Fruit fly (Drosophila melanogaster) whole organism, embryonic: ENCODE results near the gene TwdlE.

Experiments used
- Atf-2 ChIP-seq: fragments of 200-800 bp; sonication (Bioruptor generic); optimal IDR thresholded peaks from 2 replicates; lab custom pipeline; 2016; ENCODE audit warnings: missing biosample characterization, missing genetic modification characterization
- Blimp-1 ChIP-seq: fragments of 200-800 bp; sonication (Bioruptor generic); optimal IDR thresholded peaks from 3 replicates; lab custom pipeline; 2018; ENCODE audit warnings: missing biosample characterization, missing genetic modification characterization, mild to moderate bottlenecking, moderate library complexity, missing genetic modification reagents
- CG10366 ChIP-seq: fragments of 200-800 bp; sonication (Bioruptor generic); IDR thresholded peaks from 2 replicates; pipeline ENCODE4 v1.3.6; 2022; ENCODE audit warnings: missing biosample characterization, missing genetic modification characterization
- CG11504 ChIP-seq: fragments of 200-800 bp; sonication (Bioruptor generic); optimal IDR thresholded peaks from 3 replicates; lab custom pipeline; 2019; ENCODE audit warnings: missing biosample characterization, mild to moderate bottlenecking, missing genetic modification characterization, moderate library complexity
- CG12659 ChIP-seq: fragments of 200-800 bp; sonication (Bioruptor generic); optimal IDR thresholded peaks from 3 replicates; lab custom pipeline; 2017; ENCODE audit warnings: mild to moderate bottlenecking, missing biosample characterization, missing genetic modification reagents, missing genetic modification characterization
- CG13894 ChIP-seq: fragments of 200-800 bp; sonication (Bioruptor generic); optimal IDR thresholded peaks from 3 replicates; lab custom pipeline; 2018; ENCODE audit warnings: missing biosample characterization, mild to moderate bottlenecking, missing genetic modification characterization, moderate library complexity
- CG15514 ChIP-seq: fragments of 200-800 bp; sonication (Bioruptor generic); optimal IDR thresholded peaks from 3 replicates; lab custom pipeline; 2017; ENCODE audit warnings: missing biosample characterization, missing genetic modification characterization, mild to moderate bottlenecking, moderate library complexity, missing genetic modification reagents
- CG16863 ChIP-seq: fragments of 200-800 bp; sonication (Bioruptor generic); optimal IDR thresholded peaks from 3 replicates; lab custom pipeline; 2016; ENCODE audit warnings: missing biosample characterization, missing genetic modification characterization
- CG18599 ChIP-seq: fragments of 200-800 bp; sonication (Bioruptor generic); optimal IDR thresholded peaks from 3 replicates; lab custom pipeline; 2017; ENCODE audit warnings: missing biosample characterization, missing genetic modification characterization, mild to moderate bottlenecking, moderate library complexity, missing genetic modification reagents
- CG2678 ChIP-seq: fragments of 200-800 bp; sonication (Bioruptor generic); optimal IDR thresholded peaks from 3 replicates; lab custom pipeline; 2019; ENCODE audit warnings: missing biosample characterization, mild to moderate bottlenecking, missing genetic modification characterization, moderate library complexity
- CG9215 ChIP-seq: fragments of 200-800 bp; sonication (Bioruptor generic); IDR thresholded peaks from 2 replicates; pipeline ENCODE4 v1.3.6; 2022; ENCODE audit warnings: missing biosample characterization, missing genetic modification characterization
- CG9817 ChIP-seq: fragments of 200-800 bp; sonication (Bioruptor generic); optimal IDR thresholded peaks from 2 replicates; lab custom pipeline; 2018; ENCODE audit warnings: missing biosample characterization, mild to moderate bottlenecking, missing genetic modification characterization, moderate library complexity
- Chrac-16 ChIP-seq: fragments of 200-800 bp; sonication (Bioruptor generic); optimal IDR thresholded peaks from 3 replicates; lab custom pipeline; 2016; ENCODE audit warnings: missing biosample characterization, missing genetic modification characterization
- Dbx ChIP-seq: fragments of 200-800 bp; sonication (Bioruptor generic); IDR thresholded peaks from 3 replicates; pipeline ENCODE4 v1.3.6; 2022; ENCODE audit warnings: missing biosample characterization, missing genetic modification characterization
- Dip2 ChIP-seq: fragments of 200-800 bp; sonication (Bioruptor generic); IDR thresholded peaks from 2 replicates; pipeline ENCODE4 v1.3.6; 2022; ENCODE audit warnings: missing biosample characterization, missing genetic modification characterization
- Drgx ChIP-seq: fragments of 200-800 bp; sonication (Bioruptor generic); IDR thresholded peaks from 2 replicates; pipeline ENCODE4 v1.3.6; 2022; ENCODE audit warnings: missing biosample characterization, missing genetic modification characterization
- Fer1 ChIP-seq: fragments of 200-800 bp; sonication (Bioruptor generic); optimal IDR thresholded peaks from 2 replicates; lab custom pipeline; 2017; ENCODE audit warnings: missing biosample characterization, mild to moderate bottlenecking, missing genetic modification characterization
- Hey ChIP-seq: fragments of 200-800 bp; sonication (Bioruptor generic); optimal IDR thresholded peaks from 3 replicates; lab custom pipeline; 2018; ENCODE audit warnings: missing biosample characterization, mild to moderate bottlenecking, missing genetic modification characterization
- Hr3 ChIP-seq: fragments of 200-800 bp; sonication (Bioruptor generic); optimal IDR thresholded peaks from 3 replicates; lab custom pipeline; 2016; ENCODE audit warnings: missing biosample characterization, missing genetic modification characterization
- Med ChIP-seq: fragments of 200-800 bp; sonication (Bioruptor generic); peaks from one replicate; lab custom pipeline; 2016; ENCODE audit warnings: missing biosample characterization, missing genetic modification characterization, mild to moderate bottlenecking, inconsistent platforms, moderate library complexity
- Oli ChIP-seq: fragments of 200-800 bp; sonication (Bioruptor generic); optimal IDR thresholded peaks from 2 replicates; lab custom pipeline; 2018; ENCODE audit warnings: missing biosample characterization, mild to moderate bottlenecking, missing genetic modification characterization, moderate library complexity
- Sox100B ChIP-seq: fragments of 200-800 bp; sonication (Bioruptor generic); optimal IDR thresholded peaks from 3 replicates; lab custom pipeline; 2018; ENCODE audit warnings: missing biosample characterization, mild to moderate bottlenecking, missing genetic modification characterization
- Spps ChIP-seq: fragments of 200-800 bp; sonication (Bioruptor generic); optimal IDR thresholded peaks from 2 replicates; lab custom pipeline; 2018; ENCODE audit warnings: missing biosample characterization, mild to moderate bottlenecking, missing genetic modification characterization
- Ssrp ChIP-seq: fragments of 200-800 bp; sonication (Bioruptor generic); optimal IDR thresholded peaks from 2 replicates; lab custom pipeline; 2018; ENCODE audit warnings: missing biosample characterization, mild to moderate bottlenecking, missing genetic modification characterization, moderate library complexity
- Stat92E ChIP-seq, 3 experiments: fragments of >200 bp in 2 of 3; fragments of 200-800 bp in 1 of 3; sonication (Bioruptor generic) in 1 of 3; optimal IDR thresholded peaks; 2 replicates each; lab custom pipeline; 2017 to 2019; ENCODE audit warnings: missing biosample characterization in 3 of 3, missing genetic modification characterization in 3 of 3, mild to moderate bottlenecking in 1 of 3, moderate library complexity in 1 of 3
- abd-A ChIP-seq: fragments of 200-800 bp; sonication (Bioruptor generic); optimal IDR thresholded peaks from 3 replicates; lab custom pipeline; 2019; ENCODE audit warnings: missing biosample characterization, mild to moderate bottlenecking, missing genetic modification characterization, moderate library complexity
- ap ChIP-seq: fragments of 200-800 bp; sonication (Bioruptor generic); IDR thresholded peaks from 2 replicates; pipeline ENCODE4 v1.3.6; 2022; ENCODE audit warnings: missing biosample characterization, missing genetic modification characterization
- az2 ChIP-seq: fragments of 200-800 bp; sonication (Bioruptor generic); optimal IDR thresholded peaks from 3 replicates; lab custom pipeline; 2016; ENCODE audit warnings: missing biosample characterization, missing genetic modification characterization
- caup ChIP-seq: fragments of 200-800 bp; sonication (Bioruptor generic); optimal IDR thresholded peaks from 3 replicates; lab custom pipeline; 2017; ENCODE audit warnings: missing biosample characterization, mild to moderate bottlenecking, missing genetic modification characterization, moderate library complexity; ENCODE audit not compliant: severe bottlenecking
- ewg ChIP-seq: fragments of 200-800 bp; sonication (Bioruptor generic); optimal IDR thresholded peaks from 3 replicates; lab custom pipeline; 2017; ENCODE audit warnings: mild to moderate bottlenecking, missing biosample characterization, missing genetic modification reagents, missing genetic modification characterization
- exex ChIP-seq: fragments of 200-800 bp; sonication (Bioruptor generic); optimal IDR thresholded peaks from 4 replicates; lab custom pipeline; 2018; ENCODE audit warnings: missing biosample characterization, mild to moderate bottlenecking, missing genetic modification characterization, moderate library complexity
- fu2 ChIP-seq: fragments of 200-800 bp; sonication (Bioruptor generic); optimal IDR thresholded peaks from 2 replicates; lab custom pipeline; 2016; ENCODE audit warnings: missing biosample characterization, missing genetic modification characterization
- gce ChIP-seq: fragments of 200-800 bp; sonication (Bioruptor generic); IDR thresholded peaks from 3 replicates; pipeline ENCODE4 v1.3.6; 2022; ENCODE audit warnings: missing biosample characterization, missing genetic modification characterization
- gem ChIP-seq: fragments of 200-800 bp; sonication (Bioruptor generic); optimal IDR thresholded peaks from 2 replicates; lab custom pipeline; 2019; ENCODE audit warnings: missing biosample characterization, mild to moderate bottlenecking, missing genetic modification characterization, moderate library complexity
- hkb ChIP-seq, 2 experiments: fragments of 200-800 bp in 1 of 2; fragments of >200 bp in 1 of 2; sonication (Bioruptor generic) in 1 of 2; IDR thresholded peaks in 1 of 2; optimal IDR thresholded peaks in 1 of 2; 2 replicates each; pipeline versions ENCODE4 v1.3.6 to Lab custom; 2017 to 2022; ENCODE audit warnings: missing biosample characterization in 1 of 2, missing genetic modification characterization in 1 of 2
- hth ChIP-seq: fragments of >200 bp; optimal IDR thresholded peaks from 2 replicates; lab custom pipeline; 2017; ENCODE audit warnings: inconsistent platforms
- otp ChIP-seq: fragments of 200-800 bp; sonication (Bioruptor generic); IDR thresholded peaks from 3 replicates; pipeline ENCODE4, ENCODE4 v1.3.6; 2022; ENCODE audit warnings: missing biosample characterization, missing genetic modification characterization
- prd ChIP-seq, 3 experiments: fragments of >200 bp in 2 of 3; fragments of 200-800 bp in 1 of 3; sonication (Bioruptor generic) in 1 of 3; optimal IDR thresholded peaks in 2 of 3; IDR thresholded peaks in 1 of 3; 2 replicates in 2 of 3; 3 replicates in 1 of 3; pipeline versions ENCODE4 v1.3.6 to Lab custom; 2017 to 2022; ENCODE audit warnings: missing biosample characterization in 1 of 3, missing genetic modification characterization in 1 of 3
- ranshi ChIP-seq: fragments of 200-800 bp; sonication (Bioruptor generic); IDR thresholded peaks from 2 replicates; pipeline ENCODE4 v1.3.6; 2022; ENCODE audit warnings: missing biosample characterization, missing genetic modification characterization
- so ChIP-seq: fragments of 200-800 bp; sonication (Bioruptor generic); IDR thresholded peaks from 3 replicates; pipeline ENCODE4 v1.3.6; 2022; ENCODE audit warnings: missing biosample characterization, missing genetic modification characterization
- ssp ChIP-seq: fragments of 200-800 bp; sonication (Bioruptor generic); IDR thresholded peaks from 2 replicates; pipeline ENCODE4 v1.3.6; 2022; ENCODE audit warnings: missing biosample characterization, missing genetic modification characterization
- vvl ChIP-seq: fragments of 200-800 bp; sonication (Bioruptor generic); IDR thresholded peaks from 2 replicates; pipeline ENCODE4 v1.3.6; 2022; ENCODE audit warnings: missing biosample characterization, missing genetic modification characterization
- wor ChIP-seq: fragments of 200-800 bp; sonication (Bioruptor generic); IDR thresholded peaks from 2 replicates; pipeline ENCODE4 v1.3.6; 2022; ENCODE audit warnings: missing biosample characterization, missing genetic modification characterization
- z ChIP-seq: fragments of 200-800 bp; sonication (Bioruptor generic); IDR thresholded peaks from 3 replicates; pipeline ENCODE4 v1.3.6; 2022; ENCODE audit warnings: missing biosample characterization, missing genetic modification characterization
- zfh1 ChIP-seq: fragments of 200-800 bp; sonication (Bioruptor generic); IDR thresholded peaks from 3 replicates; pipeline ENCODE4 v1.3.6; 2022; ENCODE audit warnings: missing biosample characterization, missing genetic modification characterization

TwdlE gene

dm6 chr2L:7851609-7852008 is 9.0 kb downstream of the TwdlE start (continued):
- TF ChIP-seq fu2 (GFP tag; lab: Kevin White, UChicago): no peak
- TF ChIP-seq, all 482 proteins: peak for 104

- TF ChIP-seq Spps: no peak
- no peak for TF ChIP-seq Dip2 (GFP tag; lab: Robert Waterston, UW)
- no peak for TF ChIP-seq CG15514 (GFP tag; lab: Kevin White, UChicago)
- no peak for TF ChIP-seq gce (GFP tag; lab: Robert Waterston, UW)
- TF ChIP-seq otp (GFP tag; lab: Robert Waterston, UW): no peak
- TF ChIP-seq Hey: peak; percentile 49
- peak; percentile 94 for TF ChIP-seq abd-A (tag; lab: Kevin White, UChicago)
- TF ChIP-seq Med (GFP tag; lab: Kevin White, UChicago): peak; percentile 61
- TF ChIP-seq CG13894 (tag; lab: Kevin White, UChicago): peak; percentile 41
- TF ChIP-seq CG11504 (tag; lab: Kevin White, UChicago): no peak
Measured at dm6 chr2L:7850406-7850805, 10.2 kb downstream of the TwdlE start.

dm6 chr2L:7849472-7849871 is 11.2 kb downstream of the TwdlE start:
- TF ChIP-seq az2 (GFP tag; lab: Kevin White, UChicago) (peak; percentile 7), prd (optimal IDR thresholded peaks at IDR 0.05; lab: Kevin White, UChicago) (no peak), prd (GFP tag; IDR thresholded peaks at IDR 0.05; lab: Robert Waterston, UW) (peak; percentile 39; the same call in 1 of the 3 replicates), Ssrp (tag; lab: Kevin White, UChicago) (peak; percentile 3), hkb (optimal IDR thresholded peaks at IDR 0.05; lab: Kevin White, UChicago) (no peak), hkb (GFP tag; IDR thresholded peaks at IDR 0.05; lab: Robert Waterston, UW) (peak; percentile 39; the same call in 1 of the 2 replicates), caup (peak; percentile 2), ap (GFP tag; lab: Robert Waterston, UW) (peak; percentile 39; the same call in 1 of the 2 replicates), Chrac-16 (GFP tag; lab: Kevin White, UChicago) (no peak), CG9215 (GFP tag; lab: Robert Waterston, UW) (peak; percentile 27; the same call in 1 of the 2 replicates), ewg (GFP tag; lab: Kevin White, UChicago) (peak; percentile 13), Fer1 (GFP tag; lab: Kevin White, UChicago) (peak; percentile 59), CG10366 (GFP tag; lab: Robert Waterston, UW) (peak; percentile 12; the same call in 1 of the 2 replicates), CG16863 (GFP tag; lab: Kevin White, UChicago) (no peak), CG18599 (GFP tag; lab: Kevin White, UChicago) (peak; percentile 65), Blimp-1 (GFP tag; lab: Kevin White, UChicago) (peak; percentile 45), Drgx (peak; percentile 20; the same call in 1 of the 2 replicates), ranshi (GFP tag; lab: Robert Waterston, UW) (peak; percentile 49; the same call in 1 of the 2 replicates), Hr3 (GFP tag; lab: Kevin White, UChicago) (peak; percentile 20), Stat92E (GFP tag; optimal IDR thresholded peaks at IDR 0.05; lab: Kevin White, UChicago) (no peak), vvl (GFP tag; lab: Robert Waterston, UW) (peak; percentile 61; the same call in 1 of the 2 replicates), wor (GFP tag; lab: Robert Waterston, UW) (0 out of 2 replicates have a peak, but pooled peaks have one; percentile 34), Oli (peak; percentile 31), zfh1 (GFP tag; lab: Robert Waterston, UW) (peak; percentile 43; the same call in 1 of the 3 replicates), exex (tag; lab: Kevin White, UChicago) (no peak), CG12659 (GFP tag; lab: Kevin White, UChicago) (peak; percentile 6), z (no peak), CG9817 (tag; lab: Kevin White, UChicago) (peak; percentile 23), ssp (GFP tag; lab: Robert Waterston, UW) (peak; percentile 23; the same call in 1 of the 2 replicates), CG2678 (tag; lab: Kevin White, UChicago) (peak; percentile 58), gem (tag; lab: Kevin White, UChicago) (peak; percentile 52), Dbx (peak; percentile 64; the same call in 2 of the 3 replicates), so (GFP tag; lab: Robert Waterston, UW) (0 out of 3 replicates have a peak, but pooled peaks have one; percentile 50), Sox100B (GFP tag; lab: Kevin White, UChicago) (peak; percentile 0), Atf-2 (GFP tag; lab: Kevin White, UChicago) (no peak), hth (lab: Kevin White, UChicago) (no peak)
